Worm (Caenorhabditis elegans) whole organism, L4 larva: ENCODE data around the gene C30F2.5.

ENCODE experiments used
- F10B5.3 ChIP-seq: sonication (generic microtip); optimal IDR thresholded peaks from 2 replicates; lab custom pipeline; 2016; ENCODE audit warnings: mild to moderate bottlenecking, missing genetic modification characterization, missing compliant biosample characterization
- F37D6.2 ChIP-seq: sonication (generic microtip); optimal IDR thresholded peaks from 2 replicates; lab custom pipeline; 2016; ENCODE audit warnings: mild to moderate bottlenecking, missing genetic modification characterization, missing compliant biosample characterization
- T20F7.1 ChIP-seq: fragments of 200-800 bp; sonication (Bioruptor generic); optimal IDR thresholded peaks from 2 replicates; lab custom pipeline; 2018; ENCODE audit warnings: mild to moderate bottlenecking, missing genetic modification characterization, missing compliant biosample characterization
- T26A8.4 ChIP-seq: fragments of 200-800 bp; sonication (Bioruptor generic); IDR thresholded peaks from 2 replicates; pipeline ENCODE4 v1.3.6; 2022; ENCODE audit warnings: missing genetic modification characterization, missing compliant biosample characterization
- Y105C5A.15 ChIP-seq: fragments of 200-800 bp; sonication (Bioruptor generic); IDR thresholded peaks from 2 replicates; pipeline ENCODE4 v1.3.6; 2022; ENCODE audit warnings: missing genetic modification characterization, missing compliant biosample characterization
- Y5F2A.4 ChIP-seq: fragments of 200-800 bp; sonication (Bioruptor generic); optimal IDR thresholded peaks from 2 replicates; lab custom pipeline; 2018; ENCODE audit warnings: mild to moderate bottlenecking, missing genetic modification characterization, missing compliant biosample characterization
- Y75B8A.6 ChIP-seq: fragments of 200-800 bp; sonication (Bioruptor generic); IDR thresholded peaks from 2 replicates; pipeline ENCODE4 v1.3.6; 2022; ENCODE audit warnings: missing genetic modification reagents, missing genetic modification characterization, missing compliant biosample characterization
- ZK546.5 ChIP-seq, 2 experiments: sonication (generic microtip); optimal IDR thresholded peaks; 2 replicates each; lab custom pipeline; 2017; ENCODE audit warnings: missing biosample characterization in 2 of 2, missing genetic modification characterization in 2 of 2
- aha-1 ChIP-seq: fragments of 150-350 bp; peaks from one replicate; lab custom pipeline; 2014; ENCODE audit warnings: missing biosample characterization, missing genetic modification characterization
- attf-4 ChIP-seq: sonication (generic microtip); optimal IDR thresholded peaks from 3 replicates; lab custom pipeline; 2017; ENCODE audit warnings: missing biosample characterization, missing genetic modification characterization
- ceh-32 ChIP-seq: sonication (generic microtip); optimal IDR thresholded peaks from 2 replicates; lab custom pipeline; 2016; ENCODE audit warnings: mild to moderate bottlenecking, missing genetic modification characterization, missing compliant biosample characterization; ENCODE audit not compliant: poor library complexity
- ceh-44 ChIP-seq: fragments of 200-800 bp; sonication (Bioruptor generic); IDR thresholded peaks from 2 replicates; pipeline ENCODE4 v1.3.6; 2022; ENCODE audit warnings: missing genetic modification reagents, missing genetic modification characterization, missing compliant biosample characterization
- ceh-62 ChIP-seq: sonication (generic microtip); optimal IDR thresholded peaks from 2 replicates; lab custom pipeline; 2017; ENCODE audit warnings: missing biosample characterization, missing genetic modification characterization
- ceh-82 ChIP-seq: sonication (generic microtip); optimal IDR thresholded peaks from 2 replicates; lab custom pipeline; 2017; ENCODE audit warnings: missing biosample characterization, missing genetic modification characterization
- daf-12 ChIP-seq: fragments of 150-350 bp; optimal IDR thresholded peaks from 2 replicates; lab custom pipeline; 2014; ENCODE audit warnings: missing biosample characterization, missing genetic modification reagents, missing genetic modification characterization
- dpl-1 ChIP-seq: fragments of 150-350 bp; optimal IDR thresholded peaks from 2 replicates; lab custom pipeline; 2014; ENCODE audit warnings: missing biosample characterization, missing genetic modification reagents, missing genetic modification characterization
- duxl-1 ChIP-seq: sonication (generic microtip); optimal IDR thresholded peaks from 2 replicates; lab custom pipeline; 2016; ENCODE audit warnings: mild to moderate bottlenecking, missing genetic modification characterization, moderate library complexity, missing compliant biosample characterization; ENCODE audit not compliant: poor library complexity
- dve-1 ChIP-seq: sonication (generic microtip); optimal IDR thresholded peaks from 2 replicates; lab custom pipeline; 2017; ENCODE audit warnings: antibody characterized with exemption, mild to moderate bottlenecking, missing genetic modification characterization, missing compliant biosample characterization; ENCODE audit not compliant: insufficient read depth
- egl-27 ChIP-seq: sonication (generic microtip); optimal IDR thresholded peaks from 3 replicates; lab custom pipeline; 2017; ENCODE audit warnings: missing biosample characterization, missing genetic modification reagents, missing genetic modification characterization
- fkh-10 ChIP-seq: fragments of 150-350 bp; optimal IDR thresholded peaks from 2 replicates; lab custom pipeline; 2014; ENCODE audit warnings: missing biosample characterization, missing genetic modification reagents, missing genetic modification characterization
- fos-1 ChIP-seq: fragments of 150-350 bp; optimal IDR thresholded peaks from 2 replicates; lab custom pipeline; 2014; ENCODE audit warnings: missing biosample characterization, missing genetic modification characterization
- gei-8 ChIP-seq: fragments of 200-800 bp; sonication (Bioruptor generic); optimal IDR thresholded peaks from 2 replicates; lab custom pipeline; 2018; ENCODE audit warnings: mild to moderate bottlenecking, missing genetic modification characterization, missing compliant biosample characterization
- hlh-11 ChIP-seq: fragments of 200-800 bp; sonication (Bioruptor generic); optimal IDR thresholded peaks from 2 replicates; lab custom pipeline; 2018; ENCODE audit warnings: mild to moderate bottlenecking, missing genetic modification characterization, missing compliant biosample characterization
- jun-1 ChIP-seq: fragments of 150-350 bp; optimal IDR thresholded peaks from 2 replicates; lab custom pipeline; 2014; ENCODE audit warnings: missing biosample characterization, missing genetic modification reagents, missing genetic modification characterization
- lin-1 ChIP-seq: fragments of 200-800 bp; sonication (Bioruptor generic); IDR thresholded peaks from 2 replicates; pipeline ENCODE4 v1.3.6; 2022; ENCODE audit warnings: missing genetic modification reagents, missing genetic modification characterization, missing compliant biosample characterization
- mdt-29 ChIP-seq: fragments of 200-800 bp; sonication (Bioruptor generic); IDR thresholded peaks from 2 replicates; pipeline ENCODE4 v1.3.6; 2022; ENCODE audit warnings: missing genetic modification reagents, missing genetic modification characterization, missing compliant biosample characterization
- mep-1 ChIP-seq: fragments of 150-350 bp; sonication (generic microtip); optimal IDR thresholded peaks from 3 replicates; lab custom pipeline; 2014; ENCODE audit warnings: missing biosample characterization, missing genetic modification characterization
- nhr-102 ChIP-seq: sonication (generic microtip); optimal IDR thresholded peaks from 2 replicates; lab custom pipeline; 2016; ENCODE audit warnings: mild to moderate bottlenecking, missing genetic modification characterization, moderate library complexity, missing compliant biosample characterization
- nhr-25 ChIP-seq: sonication (generic microtip); optimal IDR thresholded peaks from 2 replicates; lab custom pipeline; 2017; ENCODE audit warnings: missing genetic modification characterization, mild to moderate bottlenecking, missing compliant biosample characterization, antibody characterized with exemption, moderate library complexity, borderline replicate concordance; ENCODE audit not compliant: insufficient read depth
- rbr-2 ChIP-seq: sonication (generic microtip); optimal IDR thresholded peaks from 2 replicates; lab custom pipeline; 2016; ENCODE audit warnings: missing genotype, missing genetic modification characterization, missing compliant biosample characterization
- saeg-2 ChIP-seq: fragments of 200-800 bp; sonication (Bioruptor generic); IDR thresholded peaks from 2 replicates; pipeline ENCODE4 v1.3.6; 2022; ENCODE audit warnings: missing genetic modification reagents, missing genetic modification characterization, missing compliant biosample characterization
- snpc-1.2 ChIP-seq: fragments of 200-800 bp; sonication (Bioruptor generic); IDR thresholded peaks from 2 replicates; pipeline ENCODE4 v1.3.6; 2022; ENCODE audit warnings: missing genetic modification reagents, missing genetic modification characterization, missing compliant biosample characterization
- snpc-4 ChIP-seq: fragments of 150-350 bp; optimal IDR thresholded peaks from 2 replicates; lab custom pipeline; 2014; ENCODE audit warnings: missing biosample characterization, missing genetic modification characterization
- tag-97 ChIP-seq: fragments of 200-800 bp; sonication (Bioruptor generic); IDR thresholded peaks from 2 replicates; pipeline ENCODE4 v1.3.6; 2022; ENCODE audit warnings: missing genetic modification characterization, missing compliant biosample characterization
- zag-1 ChIP-seq: fragments of 150-350 bp; optimal IDR thresholded peaks from 2 replicates; lab custom pipeline; 2014; ENCODE audit warnings: missing biosample characterization, missing genetic modification characterization
- zip-11 ChIP-seq: fragments of 200-800 bp; sonication (Bioruptor generic); IDR thresholded peaks from 2 replicates; pipeline ENCODE4 v1.3.6; 2022; ENCODE audit warnings: missing genetic modification characterization, missing compliant biosample characterization
- ztf-7 ChIP-seq: fragments of 150-350 bp; optimal IDR thresholded peaks from 2 replicates; lab custom pipeline; 2014; ENCODE audit warnings: missing biosample characterization, missing genetic modification characterization

C30F2.5 gene

DNA sequence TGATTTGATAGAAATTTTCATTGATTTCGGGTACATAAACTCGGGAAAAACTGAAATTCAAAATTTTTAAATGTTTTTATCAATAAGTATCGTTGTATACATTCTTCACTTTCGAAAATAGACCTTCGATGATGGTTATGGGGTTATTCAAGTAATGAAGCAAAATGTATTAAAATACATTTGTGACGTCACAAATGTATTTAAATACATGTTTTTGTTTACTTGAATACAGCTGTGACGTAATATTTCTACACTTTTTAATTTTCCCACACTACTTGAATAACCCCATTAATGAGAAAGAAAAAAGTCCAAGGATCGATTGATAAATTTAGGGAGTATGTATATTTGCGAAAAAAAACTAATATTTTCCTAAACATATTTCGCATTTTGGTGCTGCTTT lies 26.5 kb upstream of the C30F2.5 start:
- TF ChIP-seq nhr-25 (no peak), jun-1 (tag; lab: Kevin White, UChicago) (no peak), fkh-10 (GFP tag; lab: Kevin White, UChicago) (no peak), ceh-82 (tag; lab: Kevin White, UChicago) (no peak), F10B5.3 (tag; lab: Kevin White, UChicago) (no peak), fos-1 (tag; lab: Kevin White, UChicago) (no peak), ceh-32 (tag; lab: Kevin White, UChicago) (no peak), dve-1 (tag; lab: Kevin White, UChicago) (no peak), Y105C5A.15 (GFP tag; lab: Robert Waterston, UW) (no peak), daf-12 (tag; lab: Kevin White, UChicago) (no peak), rbr-2 (tag; lab: Kevin White, UChicago) (no peak), ztf-7 (tag; lab: Kevin White, UChicago) (no peak), Y75B8A.6 (GFP tag; lab: Robert Waterston, UW) (no peak), nhr-102 (tag; lab: Kevin White, UChicago) (no peak), saeg-2 (GFP tag; lab: Robert Waterston, UW) (no peak), T20F7.1 (no peak)
- TF ChIP-seq, all 104 proteins: peak for 0

DNA sequence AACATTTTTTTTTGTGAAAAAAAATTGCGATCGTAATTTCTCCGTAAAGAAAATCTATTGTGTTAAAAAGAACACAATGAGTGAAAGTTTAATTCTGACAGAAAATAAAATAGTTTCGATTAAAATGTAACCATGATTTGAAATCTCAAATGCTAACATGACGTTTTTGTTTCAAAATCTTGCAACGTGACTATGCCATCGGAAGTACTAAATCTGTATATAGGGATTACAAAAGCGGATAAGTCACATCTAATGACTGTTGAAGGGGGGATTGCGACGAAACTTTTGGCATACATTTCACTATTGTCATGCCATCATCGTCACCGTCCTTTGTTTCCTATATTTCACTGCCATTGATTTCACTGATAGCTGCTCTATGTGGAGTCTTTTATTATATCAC lies 21.9 kb upstream of the C30F2.5 start, which contains the start of gene col-187:
Gene col-187 (plus strand): TSS at position 301 of the 400 bp plus-strand sequence.
- no peak for TF ChIP-seq zip-11 (GFP tag; lab: Robert Waterston, UW)
- no peak for TF ChIP-seq nhr-25
- TF ChIP-seq snpc-4 (tag; lab: Kevin White, UChicago): no peak
- TF ChIP-seq T20F7.1: no peak
- no peak for TF ChIP-seq aha-1
- TF ChIP-seq ceh-44 (GFP tag; lab: Robert Waterston, UW): no peak
- TF ChIP-seq attf-4 (tag; lab: Kevin White, UChicago): no peak
- no peak for TF ChIP-seq lin-1 (GFP tag; lab: Robert Waterston, UW)
- no peak for TF ChIP-seq ZK546.5 (tag; optimal IDR thresholded peaks at IDR 0.05; lab: Kevin White, UChicago)
- no peak for TF ChIP-seq egl-27
- TF ChIP-seq mep-1 (tag; lab: Kevin White, UChicago): no peak
- TF ChIP-seq, all 104 proteins: peak for 0

DNA sequence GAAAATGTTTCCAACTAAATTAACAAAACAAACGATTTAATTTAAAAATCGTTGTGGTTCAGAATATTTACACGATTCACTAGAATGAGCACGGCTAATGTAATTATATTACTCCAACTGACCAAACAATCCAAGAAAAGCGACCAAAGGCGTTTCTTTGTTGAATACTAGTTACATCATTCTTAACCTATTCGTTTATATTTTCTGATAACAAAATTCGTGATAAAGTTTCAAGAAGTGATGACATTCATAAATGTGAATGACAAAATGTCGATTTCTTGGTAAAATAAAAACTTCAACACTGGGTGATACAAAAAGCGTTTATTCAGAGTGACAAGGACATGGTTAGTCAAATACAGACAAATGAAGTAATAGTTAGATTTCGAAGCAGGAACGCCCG lies 18.0 kb upstream of the C30F2.5 start, which contains the start of gene C30F2.4:
Gene C30F2.4 (minus strand): TSS at position 101 of the 400 bp plus-strand sequence.
- no peak for TF ChIP-seq duxl-1 (tag; lab: Kevin White, UChicago)
- no peak for TF ChIP-seq zip-11 (GFP tag; lab: Robert Waterston, UW)
- TF ChIP-seq ceh-62 (tag; lab: Kevin White, UChicago): no peak
- no peak for TF ChIP-seq F37D6.2 (tag; lab: Kevin White, UChicago)
- no peak for TF ChIP-seq hlh-11 (tag; lab: Kevin White, UChicago)
- no peak for TF ChIP-seq Y5F2A.4 (GFP tag; lab: Kevin White, UChicago)
- no peak for TF ChIP-seq T26A8.4 (GFP tag; lab: Robert Waterston, UW)
- TF ChIP-seq snpc-4 (tag; lab: Kevin White, UChicago): no peak
- TF ChIP-seq snpc-1.2: no peak
- no peak for TF ChIP-seq mdt-29 (GFP tag; lab: Robert Waterston, UW)
- no peak for TF ChIP-seq dpl-1
- TF ChIP-seq nhr-102 (tag; lab: Kevin White, UChicago): no peak
- TF ChIP-seq Y105C5A.15 (GFP tag; lab: Robert Waterston, UW): no peak
- TF ChIP-seq tag-97 (GFP tag; lab: Robert Waterston, UW): no peak
- TF ChIP-seq gei-8 (GFP tag; lab: Kevin White, UChicago): no peak
- no peak for TF ChIP-seq jun-1 (tag; lab: Kevin White, UChicago)
- no peak for TF ChIP-seq dve-1 (tag; lab: Kevin White, UChicago)
- TF ChIP-seq fkh-10 (GFP tag; lab: Kevin White, UChicago): no peak
- TF ChIP-seq zag-1: no peak
